Worm (Caenorhabditis elegans): ENCODE results near the gene srh-115.

ce11 chrV:17212743-17213142 is 42.8 kb upstream of the srh-115 start, which contains the start of gene srh-113:
- TF ChIP-seq unc-62 (GFP tag; optimal IDR thresholded peaks at IDR 0.05) (no peak), unc-130 (GFP tag; optimal IDR thresholded peaks at IDR 0.05) (no peak), atf-7 (tag; optimal IDR thresholded peaks at IDR 0.05) (no peak), F22D6.2 (tag; optimal IDR thresholded peaks at IDR 0.05) (no peak), attf-6 (GFP tag; IDR thresholded peaks at IDR 0.05) (no peak)

Measured in whole organism, young adult.